Fruit fly (Drosophila melanogaster) Kc167 (cell line): ENCODE measurements around the gene Pxt.

ENCODE experiments used
- h ChIP-seq: fragments of >200 bp; optimal IDR thresholded peaks from 3 replicates; lab custom pipeline; 2018; ENCODE audit warnings: missing external identifiers
- insv ChIP-seq: fragments of >200 bp; optimal IDR thresholded peaks from 3 replicates; lab custom pipeline; 2018; ENCODE audit warnings: missing external identifiers
- psq ChIP-seq: fragments of >200 bp; optimal IDR thresholded peaks from 2 replicates; lab custom pipeline; 2017; ENCODE audit warnings: missing external identifiers
- ttk ChIP-seq: sonication (Bioruptor generic); optimal IDR thresholded peaks from 2 replicates; lab custom pipeline; 2017; ENCODE audit warnings: missing external identifiers

DNA sequence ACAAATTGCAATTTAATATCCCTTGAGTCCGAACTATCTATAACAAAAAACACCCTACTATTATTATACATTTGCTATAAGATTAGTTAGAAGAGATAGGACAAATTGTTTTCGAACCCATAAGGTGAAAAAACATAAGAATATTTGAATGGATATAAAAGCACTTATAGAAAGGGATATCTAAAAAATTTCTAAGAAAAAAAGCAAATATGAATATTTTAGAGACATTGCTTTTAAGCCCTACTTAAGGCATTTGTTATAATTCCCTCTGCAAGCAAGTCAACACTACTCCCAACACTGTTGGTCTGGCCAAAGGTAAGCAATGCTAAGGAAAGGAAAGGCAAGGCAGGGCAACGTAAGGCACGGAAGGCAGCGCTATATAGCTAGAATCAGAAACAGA is 8.8 kb upstream of the Pxt start:
- TF ChIP-seq h (lab: Kevin White, UChicago) (no peak), psq (lab: Kevin White, UChicago) (no peak), ttk (no peak), insv (no peak)
